Fruit fly (Drosophila melanogaster): ENCODE data around the gene CG32532.

DNA sequence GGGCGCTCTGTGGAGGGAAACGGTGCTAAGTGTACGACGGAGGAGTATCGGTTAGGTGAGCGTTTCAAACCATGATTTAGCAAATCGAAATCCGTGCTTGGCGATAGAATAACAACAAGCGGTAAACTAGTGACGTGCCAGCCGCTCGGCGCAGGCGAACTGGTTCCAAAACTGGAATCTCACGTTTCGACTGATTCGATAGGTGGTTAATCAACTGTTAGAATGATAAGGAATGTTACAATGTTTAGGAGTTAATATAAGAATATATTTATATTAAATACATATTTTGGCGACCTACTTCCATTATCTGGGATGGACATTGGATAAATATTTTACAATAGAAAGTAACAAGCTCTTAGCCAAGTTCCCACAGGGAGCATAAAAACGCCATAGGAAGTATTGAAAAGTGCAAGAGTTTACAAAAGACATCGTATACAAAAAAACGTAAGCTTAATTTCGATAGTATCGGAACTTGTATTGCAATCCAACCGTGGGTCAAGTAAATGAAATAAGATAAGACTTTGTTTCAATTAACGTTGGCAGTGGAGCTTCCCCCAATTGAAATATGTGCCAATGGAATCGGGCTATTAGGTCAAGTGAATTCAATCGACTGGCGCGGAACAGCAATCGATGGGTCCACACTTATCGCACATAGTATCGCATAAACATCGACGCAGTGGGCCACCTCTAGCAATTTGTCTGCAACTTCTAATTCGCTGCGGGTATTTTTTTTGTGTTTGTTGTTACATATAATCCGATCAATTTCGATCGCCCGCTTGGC, 52.3 kb downstream of the CG32532 start, which contains the start of the genes ksh, CG14200 and Pfrx:
- TF ChIP-seq Dfd (GFP tag; optimal IDR thresholded peaks at IDR 0.05) (no peak), Sp1 (GFP tag; optimal IDR thresholded peaks at IDR 0.05) (no peak), psq (GFP tag; optimal IDR thresholded peaks at IDR 0.05) (no peak), woc (GFP tag; optimal IDR thresholded peaks at IDR 0.05) (no peak)
